Fruit fly (Drosophila melanogaster) Kc167 (cell line): ENCODE results near the gene CG5762.

Source experiments
- Myc ChIP-seq: fragments of >200 bp; optimal IDR thresholded peaks from 2 replicates; lab custom pipeline; 2017; ENCODE audit warnings: missing external identifiers
- Sin3A ChIP-seq: fragments of >200 bp; optimal IDR thresholded peaks from 2 replicates; lab custom pipeline; 2018; ENCODE audit warnings: missing external identifiers
- insv ChIP-seq: fragments of >200 bp; optimal IDR thresholded peaks from 3 replicates; lab custom pipeline; 2018; ENCODE audit warnings: missing external identifiers
- ttk ChIP-seq: sonication (Bioruptor generic); optimal IDR thresholded peaks from 2 replicates; lab custom pipeline; 2017; ENCODE audit warnings: missing external identifiers

- no peak for TF ChIP-seq ttk (lab: Kevin White, UChicago)
- no peak for TF ChIP-seq Myc
- TF ChIP-seq insv (lab: Kevin White, UChicago), result no peak
- no peak for TF ChIP-seq Sin3A
Observed at dm6 chr3R:24376565-24376964, 15.1 kb upstream of the CG5762 start, which contains the start of gene CG33342.
